Worm (Caenorhabditis elegans) whole organism, midembryonic: ENCODE results near the gene F32E10.8.

Experiments
- T22C8.4 ChIP-seq: fragments of 200-800 bp; sonication (Bioruptor generic); IDR thresholded peaks from 2 replicates; pipeline ENCODE4 v1.3.6; 2022; ENCODE audit warnings: missing genetic modification characterization, missing compliant biosample characterization
- cog-1 ChIP-seq: sonication (generic microtip); optimal IDR thresholded peaks from 2 replicates; lab custom pipeline; 2016; ENCODE audit warnings: missing genetic modification characterization, missing compliant biosample characterization
- flt-1 ChIP-seq: fragments of 200-800 bp; sonication (Bioruptor generic); IDR thresholded peaks from 2 replicates; pipeline ENCODE4 v1.3.6; 2022; ENCODE audit warnings: missing genetic modification characterization, missing compliant biosample characterization
- ref-1 ChIP-seq: fragments of 200-800 bp; sonication (Bioruptor generic); conservative IDR thresholded peaks from 2 replicates; pipeline ENCODE4 v1.3.6; 2022; ENCODE audit warnings: missing genetic modification reagents, missing genetic modification characterization, missing compliant biosample characterization
- tab-1 ChIP-seq: fragments of 200-800 bp; sonication (Bioruptor generic); IDR thresholded peaks from 2 replicates; pipeline ENCODE4 v1.3.6; 2022; ENCODE audit warnings: missing genetic modification characterization, missing compliant biosample characterization
- ztf-29 ChIP-seq: fragments of 200-800 bp; sonication (Bioruptor generic); IDR thresholded peaks from 2 replicates; pipeline ENCODE4 v1.3.6; 2022; ENCODE audit warnings: missing genetic modification reagents, missing genetic modification characterization, missing compliant biosample characterization

DNA sequence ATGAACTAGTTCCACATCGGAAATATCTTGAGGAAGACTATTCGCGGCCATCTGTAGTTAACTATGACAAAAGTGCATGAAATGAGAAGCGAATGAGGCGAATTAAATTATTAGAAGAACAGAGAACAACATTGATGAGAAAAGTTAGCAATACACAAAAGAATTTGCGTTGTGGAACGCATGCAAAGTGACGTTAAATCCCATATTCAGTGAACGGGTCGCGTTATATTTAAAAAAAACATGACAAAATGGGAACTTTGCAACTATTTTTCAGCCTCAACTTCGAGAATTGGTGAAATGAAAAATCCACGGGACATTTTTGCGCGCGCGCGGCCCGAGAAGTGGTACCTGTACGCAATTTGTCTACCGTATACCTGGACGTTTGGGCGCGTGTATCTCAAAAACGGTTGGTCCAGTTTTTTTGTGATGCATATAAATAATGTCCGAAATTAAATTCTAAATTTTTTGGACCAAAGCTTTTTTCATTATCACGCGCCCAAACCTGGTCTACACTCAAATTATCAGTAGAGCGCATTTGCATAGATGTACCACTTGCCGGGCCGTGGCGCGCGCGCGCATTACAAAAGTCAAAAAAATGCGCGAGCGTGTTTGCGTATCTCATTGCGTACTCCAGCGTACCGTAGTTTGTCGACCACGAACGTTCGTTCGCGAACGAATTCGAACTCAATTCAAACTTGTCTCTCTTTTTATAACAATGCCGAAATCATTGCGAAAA, 19.4 kb upstream of the F32E10.8 start, which contains the start of the genes cdd-2 and oef-1:
- TF ChIP-seq cog-1 (tag; lab: Kevin White, UChicago) (no peak), flt-1 (GFP tag; lab: Robert Waterston, UW) (no peak), T22C8.4 (GFP tag; lab: Robert Waterston, UW) (no peak), tab-1 (GFP tag; lab: Robert Waterston, UW) (no peak), ztf-29 (GFP tag; lab: Robert Waterston, UW) (no peak), ref-1 (GFP tag; lab: Robert Waterston, UW) (no peak)
